Worm (Caenorhabditis elegans) whole organism, L4 larva: Measurements from ENCODE around the gene Y56A3A.2.

ENCODE experiments used
- F37D6.2 ChIP-seq: sonication (generic microtip); optimal IDR thresholded peaks from 2 replicates; lab custom pipeline; 2016; ENCODE audit warnings: mild to moderate bottlenecking, missing genetic modification characterization, missing compliant biosample characterization
- nhr-6 ChIP-seq: fragments of 150-350 bp; optimal IDR thresholded peaks from 2 replicates; lab custom pipeline; 2014; ENCODE audit warnings: missing biosample characterization, missing genetic modification characterization

- TF ChIP-seq nhr-6 (tag; lab: Kevin White, UChicago) (no peak), F37D6.2 (no peak)
These were observed 33.5 kb upstream of the Y56A3A.2 start for ce11 chrIII:11895504-11895903.
